Worm (Caenorhabditis elegans) whole organism, mixed stage, embryonic: Measurements from ENCODE around the gene cids-1.

Experiments used
- M03D4.4 ChIP-seq: sonication (generic microtip); optimal IDR thresholded peaks from 2 replicates; lab custom pipeline; 2017; ENCODE audit warnings: mild to moderate bottlenecking, missing genetic modification characterization, missing compliant biosample characterization
- bed-3 ChIP-seq: fragments of 200-800 bp; sonication (Bioruptor generic); optimal IDR thresholded peaks from 3 replicates; lab custom pipeline; 2018; ENCODE audit warnings: mild to moderate bottlenecking, missing genetic modification characterization, moderate library complexity, missing compliant biosample characterization
- blmp-1 ChIP-seq: fragments of 150-350 bp; optimal IDR thresholded peaks from 2 replicates; lab custom pipeline; 2014; ENCODE audit warnings: missing biosample characterization, missing genetic modification characterization
- ceh-39 ChIP-seq: fragments of 150-350 bp; optimal IDR thresholded peaks from 2 replicates; lab custom pipeline; 2014; ENCODE audit warnings: missing biosample characterization, missing genetic modification characterization
- ceh-43 ChIP-seq: fragments of 200-800 bp; sonication (Bioruptor generic); optimal IDR thresholded peaks from 2 replicates; lab custom pipeline; 2018; ENCODE audit warnings: mild to moderate bottlenecking, missing genetic modification characterization, moderate library complexity, missing compliant biosample characterization
- ceh-83 ChIP-seq: fragments of 200-800 bp; sonication (Bioruptor generic); optimal IDR thresholded peaks from 2 replicates; lab custom pipeline; 2018; ENCODE audit warnings: mild to moderate bottlenecking, missing genetic modification characterization, missing compliant biosample characterization
- ces-1 ChIP-seq: fragments of 150-350 bp; optimal IDR thresholded peaks from 2 replicates; lab custom pipeline; 2014; ENCODE audit warnings: missing biosample characterization, missing genetic modification reagents, missing genetic modification characterization
- cnd-1 ChIP-seq: fragments of 200-800 bp; sonication (Bioruptor generic); optimal IDR thresholded peaks from 2 replicates; lab custom pipeline; 2018; ENCODE audit warnings: mild to moderate bottlenecking, missing genetic modification characterization, missing compliant biosample characterization
- elt-1 ChIP-seq: sonication (generic microtip); optimal IDR thresholded peaks from 2 replicates; lab custom pipeline; 2017; ENCODE audit warnings: missing genetic modification characterization, mild to moderate bottlenecking, missing compliant biosample characterization, antibody characterized with exemption, moderate library complexity, borderline replicate concordance; ENCODE audit not compliant: insufficient read depth
- elt-3 ChIP-seq: fragments of 150-350 bp; optimal IDR thresholded peaks from 2 replicates; lab custom pipeline; 2014; ENCODE audit warnings: missing biosample characterization, missing genetic modification characterization
- flh-1 ChIP-seq: fragments of 200-800 bp; sonication (Bioruptor generic); optimal IDR thresholded peaks from 2 replicates; lab custom pipeline; 2018; ENCODE audit warnings: mild to moderate bottlenecking, missing genetic modification characterization, moderate library complexity, missing compliant biosample characterization
- ham-2 ChIP-seq: fragments of 200-800 bp; sonication (Bioruptor generic); optimal IDR thresholded peaks from 2 replicates; lab custom pipeline; 2018; ENCODE audit warnings: mild to moderate bottlenecking, missing genetic modification characterization, missing compliant biosample characterization
- hlh-1 ChIP-seq: fragments of 150-350 bp; optimal IDR thresholded peaks from 2 replicates; lab custom pipeline; 2014; ENCODE audit warnings: missing biosample characterization, missing genetic modification reagents, missing genetic modification characterization
- lin-13 ChIP-seq: fragments of 150-350 bp; optimal IDR thresholded peaks from 2 replicates; lab custom pipeline; 2014; ENCODE audit warnings: missing biosample characterization, missing genetic modification characterization
- lin-32 ChIP-seq: fragments of 200-800 bp; sonication (Bioruptor generic); optimal IDR thresholded peaks from 2 replicates; lab custom pipeline; 2018; ENCODE audit warnings: mild to moderate bottlenecking, missing genetic modification characterization, missing compliant biosample characterization
- lsy-2 ChIP-seq: fragments of 150-350 bp; optimal IDR thresholded peaks from 2 replicates; lab custom pipeline; 2014; ENCODE audit warnings: missing biosample characterization, missing genetic modification characterization
- mab-5 ChIP-seq: fragments of 150-350 bp; optimal IDR thresholded peaks from 2 replicates; lab custom pipeline; 2014; ENCODE audit warnings: missing biosample characterization, missing genetic modification characterization
- mls-2 ChIP-seq: sonication (generic microtip); optimal IDR thresholded peaks from 2 replicates; lab custom pipeline; 2016; ENCODE audit warnings: mild to moderate bottlenecking, missing genetic modification characterization, moderate library complexity, missing compliant biosample characterization
- nhr-12 ChIP-seq: fragments of 150-350 bp; optimal IDR thresholded peaks from 2 replicates; lab custom pipeline; 2014; ENCODE audit warnings: missing biosample characterization, missing genetic modification characterization
- nhr-2 ChIP-seq: fragments of 150-350 bp; optimal IDR thresholded peaks from 2 replicates; lab custom pipeline; 2014; ENCODE audit warnings: missing biosample characterization, missing genetic modification characterization
- nhr-28 ChIP-seq: fragments of 150-350 bp; optimal IDR thresholded peaks from 2 replicates; lab custom pipeline; 2014; ENCODE audit warnings: missing biosample characterization, missing genetic modification characterization
- nhr-76 ChIP-seq: sonication (generic microtip); optimal IDR thresholded peaks from 2 replicates; lab custom pipeline; 2017; ENCODE audit warnings: missing biosample characterization, missing genetic modification characterization
- pha-4 ChIP-seq: fragments of 150-350 bp; optimal IDR thresholded peaks from 2 replicates; lab custom pipeline; 2018; ENCODE audit warnings: missing biosample characterization, missing genetic modification reagents, missing genetic modification characterization
- sem-2 ChIP-seq: fragments of 200-800 bp; sonication (Bioruptor generic); optimal IDR thresholded peaks from 2 replicates; lab custom pipeline; 2018; ENCODE audit warnings: mild to moderate bottlenecking, missing genetic modification characterization, missing compliant biosample characterization
- snpc-4 ChIP-seq: fragments of 150-350 bp; optimal IDR thresholded peaks from 2 replicates; lab custom pipeline; 2014; ENCODE audit warnings: missing biosample characterization, missing genetic modification characterization
- sptf-1 ChIP-seq: sonication (generic microtip); optimal IDR thresholded peaks from 2 replicates; lab custom pipeline; 2017; ENCODE audit warnings: mild to moderate bottlenecking, missing genetic modification characterization, moderate library complexity, missing compliant biosample characterization
- unc-120 ChIP-seq: sonication (generic microtip); optimal IDR thresholded peaks from 2 replicates; lab custom pipeline; 2017; ENCODE audit warnings: missing genetic modification characterization, missing compliant biosample characterization; ENCODE audit not compliant: poor library complexity, severe bottlenecking
- unc-62 ChIP-seq: fragments of 150-350 bp; optimal IDR thresholded peaks from 2 replicates; lab custom pipeline; 2014; ENCODE audit warnings: missing biosample characterization, missing genetic modification reagents, missing genetic modification characterization
- zip-8 ChIP-seq: fragments of 150-350 bp; optimal IDR thresholded peaks from 2 replicates; lab custom pipeline; 2014; ENCODE audit warnings: missing biosample characterization, missing genetic modification characterization
- ztf-11 ChIP-seq: fragments of 150-350 bp; optimal IDR thresholded peaks from 2 replicates; lab custom pipeline; 2014; ENCODE audit warnings: missing biosample characterization, missing genetic modification characterization

The cids-1 gene

ce11 chrIII:8275871-8276270, 31.6 kb downstream of the cids-1 start, which contains the start of gene clec-160:
Gene clec-160 (minus strand): TSS chrIII:8275971.
- no peak for TF ChIP-seq ztf-11 (tag; lab: Kevin White, UChicago)
- no peak for TF ChIP-seq nhr-76 (tag; lab: Kevin White, UChicago)
- TF ChIP-seq cnd-1 (tag; lab: Kevin White, UChicago), result no peak
- TF ChIP-seq elt-3 (tag; lab: Kevin White, UChicago), result no peak

ce11 chrIII:8278801-8279200, 34.6 kb downstream of the cids-1 start, which contains the start of gene mig-10:
Gene mig-10 (plus strand): TSS chrIII:8279101.
- TF ChIP-seq nhr-76 (tag; lab: Kevin White, UChicago) (no peak), snpc-4 (tag; lab: Kevin White, UChicago) (no peak), nhr-2 (no peak), lin-13 (tag; lab: Kevin White, UChicago) (no peak), unc-120 (no peak), mls-2 (tag; lab: Kevin White, UChicago) (no peak), mab-5 (tag; lab: Kevin White, UChicago) (no peak), ceh-39 (tag; lab: Kevin White, UChicago) (no peak), ham-2 (no peak), sem-2 (GFP tag; lab: Kevin White, UChicago) (no peak), M03D4.4 (no peak)

- TF ChIP-seq ceh-83 (no peak), zip-8 (tag; lab: Kevin White, UChicago) (no peak), sem-2 (GFP tag; lab: Kevin White, UChicago) (no peak), ceh-43 (GFP tag; lab: Kevin White, UChicago) (no peak), elt-3 (tag; lab: Kevin White, UChicago) (no peak), nhr-2 (peak; percentile 75), lin-32 (GFP tag; lab: Kevin White, UChicago) (no peak), sptf-1 (tag; lab: Kevin White, UChicago) (no peak), elt-1 (tag; lab: Kevin White, UChicago) (peak; percentile 96), ham-2 (no peak), nhr-76 (tag; lab: Kevin White, UChicago) (no peak), nhr-28 (no peak), pha-4 (tag; lab: Kevin White, UChicago) (no peak), flh-1 (no peak), ceh-39 (tag; lab: Kevin White, UChicago) (no peak), nhr-12 (tag; lab: Kevin White, UChicago) (no peak), unc-62 (GFP tag; lab: Kevin White, UChicago) (no peak), mls-2 (tag; lab: Kevin White, UChicago) (no peak), unc-120 (no peak), lsy-2 (tag; lab: Kevin White, UChicago) (no peak), ces-1 (GFP tag; lab: Kevin White, UChicago) (peak; percentile 74), mab-5 (tag; lab: Kevin White, UChicago) (no peak), blmp-1 (tag; lab: Kevin White, UChicago) (no peak), bed-3 (GFP tag; lab: Kevin White, UChicago) (no peak), hlh-1 (tag; lab: Kevin White, UChicago) (no peak)
Observed at ce11 chrIII:8279567-8279966, 35.3 kb downstream of the cids-1 start.

- TF ChIP-seq ces-1 (GFP tag; lab: Kevin White, UChicago), result no peak
- TF ChIP-seq mab-5 (tag; lab: Kevin White, UChicago), result no peak
- TF ChIP-seq lin-13 (tag; lab: Kevin White, UChicago), result no peak
- no peak for TF ChIP-seq nhr-2
Observed at ce11 chrIII:8280352-8280751, 36.1 kb downstream of the cids-1 start.

- TF ChIP-seq zip-8 (tag; lab: Kevin White, UChicago) (no peak), ztf-11 (tag; lab: Kevin White, UChicago) (no peak), lsy-2 (tag; lab: Kevin White, UChicago) (no peak), nhr-2 (peak; percentile 4), mab-5 (tag; lab: Kevin White, UChicago) (no peak), elt-1 (tag; lab: Kevin White, UChicago) (no peak)
Observed at ce11 chrIII:8281310-8281709, 37.1 kb downstream of the cids-1 start.
